Worm (Caenorhabditis elegans) whole organism, early embryonic: ENCODE measurements around the gene egl-4.

Experiments
- B0310.2 ChIP-seq: sonication (generic microtip); optimal IDR thresholded peaks from 2 replicates; lab custom pipeline; 2016; ENCODE audit warnings: mild to moderate bottlenecking, missing genetic modification characterization, missing compliant biosample characterization
- F13C5.2 ChIP-seq: sonication (generic microtip); optimal IDR thresholded peaks from 2 replicates; lab custom pipeline; 2017; ENCODE audit warnings: mild to moderate bottlenecking, missing genetic modification characterization, inconsistent platforms, missing compliant biosample characterization
- aly-1 ChIP-seq: sonication (generic microtip); optimal IDR thresholded peaks from 2 replicates; lab custom pipeline; 2016; ENCODE audit warnings: missing genetic modification characterization, missing compliant biosample characterization
- ama-1 ChIP-seq: fragments of 150-350 bp; optimal IDR thresholded peaks from 2 replicates; lab custom pipeline; 2014
- ceh-13 ChIP-seq: fragments of 200-800 bp; sonication (Bioruptor generic); optimal IDR thresholded peaks from 2 replicates; lab custom pipeline; 2018; ENCODE audit warnings: mild to moderate bottlenecking, missing genetic modification characterization, missing compliant biosample characterization
- ceh-36 ChIP-seq: sonication (generic microtip); optimal IDR thresholded peaks from 2 replicates; lab custom pipeline; 2016; ENCODE audit warnings: missing genetic modification characterization, inconsistent platforms, missing compliant biosample characterization
- ets-7 ChIP-seq: sonication (generic microtip); optimal IDR thresholded peaks from 2 replicates; lab custom pipeline; 2016; ENCODE audit warnings: missing genotype, missing genetic modification characterization, missing compliant biosample characterization
- flt-1 ChIP-seq: fragments of 200-800 bp; sonication (Bioruptor generic); IDR thresholded peaks from 2 replicates; pipeline ENCODE4 v1.3.6; 2022; ENCODE audit warnings: missing genetic modification characterization, missing compliant biosample characterization
- hmbx-1 ChIP-seq: sonication (generic microtip); optimal IDR thresholded peaks from 2 replicates; lab custom pipeline; 2016; ENCODE audit warnings: mild to moderate bottlenecking, missing genetic modification characterization, missing compliant biosample characterization
- hmg-4 ChIP-seq: fragments of 200-800 bp; sonication (Bioruptor generic); optimal IDR thresholded peaks from 2 replicates; lab custom pipeline; 2018; ENCODE audit warnings: mild to moderate bottlenecking, missing genetic modification characterization, missing compliant biosample characterization
- hnd-1 ChIP-seq: sonication (generic microtip); optimal IDR thresholded peaks from 2 replicates; lab custom pipeline; 2016; ENCODE audit warnings: missing genetic modification characterization, missing compliant biosample characterization
- pes-1 ChIP-seq: fragments of 200-800 bp; sonication (Bioruptor generic); IDR thresholded peaks from 2 replicates; pipeline ENCODE4 v1.3.6; 2022; ENCODE audit warnings: missing genetic modification reagents, missing genetic modification characterization, missing compliant biosample characterization
- scrt-1 ChIP-seq: fragments of 200-800 bp; sonication (Bioruptor generic); IDR thresholded peaks from 2 replicates; pipeline ENCODE4 v1.3.6; 2022; ENCODE audit warnings: missing genetic modification characterization, missing compliant biosample characterization
- sea-1 ChIP-seq: fragments of 200-800 bp; sonication (Bioruptor generic); conservative IDR thresholded peaks from 2 replicates; pipeline ENCODE4 v1.3.6; 2022; ENCODE audit warnings: missing genetic modification characterization, missing compliant biosample characterization
- tbx-11 ChIP-seq: fragments of 200-800 bp; sonication (Bioruptor generic); IDR thresholded peaks from 2 replicates; pipeline ENCODE4 v1.3.6; 2022; ENCODE audit warnings: missing genetic modification characterization, missing compliant biosample characterization
- tbx-37 ChIP-seq: fragments of 200-800 bp; sonication (Bioruptor generic); conservative IDR thresholded peaks from 2 replicates; pipeline ENCODE4 v1.3.6; 2022; ENCODE audit warnings: missing genetic modification reagents, missing genetic modification characterization, missing compliant biosample characterization
- tra-4 ChIP-seq: sonication (generic microtip); optimal IDR thresholded peaks from 2 replicates; lab custom pipeline; 2017; ENCODE audit warnings: missing genetic modification characterization, missing compliant biosample characterization

The egl-4 gene

DNA sequence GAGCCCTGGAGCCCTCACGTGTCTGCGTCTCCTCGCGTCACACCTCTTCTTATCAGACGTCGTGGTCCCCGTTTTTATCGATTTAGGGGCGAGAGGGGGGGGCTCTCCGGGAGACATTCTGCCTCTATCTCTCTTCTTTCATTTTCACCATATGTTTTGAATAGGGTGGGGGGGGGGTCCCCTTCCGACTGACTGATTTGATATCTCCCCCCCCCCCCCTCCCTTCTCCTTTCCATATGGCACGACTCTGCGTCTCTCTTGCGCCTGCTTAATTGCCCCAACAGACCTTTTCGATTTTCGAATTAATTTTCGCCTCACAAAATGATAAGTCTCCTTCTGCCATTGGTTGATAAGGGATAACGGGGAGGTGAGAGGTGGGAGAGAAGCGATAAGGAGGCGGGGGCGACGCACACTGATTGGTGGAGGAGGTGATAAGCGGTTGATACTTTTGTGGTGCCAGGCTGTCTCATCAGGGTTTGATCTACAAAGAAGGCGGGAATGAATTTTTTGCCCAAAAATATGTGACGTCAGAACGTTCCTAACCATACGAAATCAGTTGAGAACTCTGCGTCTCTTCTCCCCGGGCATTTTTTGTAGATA lies 56.3 kb downstream of the egl-4 start:
- TF ChIP-seq tbx-11 (GFP tag; lab: Robert Waterston, UW) = 0 out of 2 replicates have a peak, but pooled peaks have one; percentile 19
- no peak for TF ChIP-seq hnd-1 (tag; lab: Kevin White, UChicago)

- TF ChIP-seq F13C5.2 (tag; lab: Kevin White, UChicago) = no peak
- TF ChIP-seq tra-4 (tag; lab: Kevin White, UChicago) = no peak
- TF ChIP-seq ets-7 (tag; lab: Kevin White, UChicago) = no peak
- no peak for TF ChIP-seq ceh-13 (GFP tag; lab: Kevin White, UChicago)
These were observed 57.4 kb downstream of the egl-4 start for ce11 chrIV:1905250-1905649.

DNA sequence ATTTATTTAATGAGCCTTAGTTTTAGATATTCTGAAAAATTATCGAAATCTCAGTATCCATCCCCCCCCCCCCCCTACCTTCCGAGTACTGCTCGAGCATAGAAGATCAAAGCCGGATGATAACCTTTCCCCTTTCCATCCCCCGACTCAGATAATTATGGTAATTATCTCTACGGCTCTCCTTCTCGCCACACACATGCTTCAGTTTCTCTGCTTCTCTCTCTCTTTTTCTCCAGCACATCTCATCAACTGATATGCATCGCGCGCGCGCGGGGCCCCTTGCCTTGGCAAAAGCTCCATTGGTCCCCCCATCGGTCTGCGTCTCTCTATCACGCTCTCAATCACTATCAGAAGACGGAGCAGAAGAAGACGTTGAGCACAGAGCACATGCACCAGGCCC lies 58.8 kb downstream of the egl-4 start:
- TF ChIP-seq sea-1 (0 out of 2 replicates have a peak, but pooled peaks have one; percentile 30), ceh-36 (tag; lab: Kevin White, UChicago) (no peak)

- peak; percentile 33 for TF ChIP-seq hmg-4 (GFP tag; lab: Kevin White, UChicago)
- no peak for TF ChIP-seq ceh-13 (GFP tag; lab: Kevin White, UChicago)
- TF ChIP-seq aly-1 (tag; lab: Kevin White, UChicago) = no peak
- peak; percentile 7; the same call in 1 of the 2 replicates for TF ChIP-seq flt-1 (GFP tag; lab: Robert Waterston, UW)
- 0 out of 2 replicates have a peak, but pooled peaks have one; percentile 50 for TF ChIP-seq scrt-1 (GFP tag; lab: Robert Waterston, UW)
These were observed 60.6 kb downstream of the egl-4 start for ce11 chrIV:1908467-1908866.

- TF ChIP-seq tbx-37 (no peak), hmg-4 (GFP tag; lab: Kevin White, UChicago) (no peak), hmbx-1 (tag; lab: Kevin White, UChicago) (no peak), F13C5.2 (tag; lab: Kevin White, UChicago) (no peak), aly-1 (tag; lab: Kevin White, UChicago) (no peak), hnd-1 (tag; lab: Kevin White, UChicago) (no peak), scrt-1 (GFP tag; lab: Robert Waterston, UW) (no peak), ets-7 (tag; lab: Kevin White, UChicago) (no peak), tra-4 (tag; lab: Kevin White, UChicago) (no peak), B0310.2 (tag; lab: Kevin White, UChicago) (no peak)
These were observed 61.0 kb downstream of the egl-4 start for ce11 chrIV:1908921-1909320.

- TF ChIP-seq pes-1 (GFP tag; lab: Robert Waterston, UW) (no peak), B0310.2 (tag; lab: Kevin White, UChicago) (no peak), tbx-11 (GFP tag; lab: Robert Waterston, UW) (no peak), sea-1 (no peak), hmbx-1 (tag; lab: Kevin White, UChicago) (no peak)
These were observed 63.4 kb downstream of the egl-4 start for ce11 chrIV:1911273-1911672.

- TF ChIP-seq aly-1 (tag; lab: Kevin White, UChicago) = no peak
- TF ChIP-seq hmbx-1 (tag; lab: Kevin White, UChicago) = no peak
- TF ChIP-seq F13C5.2 (tag; lab: Kevin White, UChicago) = no peak
- no peak for TF ChIP-seq hmg-4 (GFP tag; lab: Kevin White, UChicago)
- TF ChIP-seq ceh-36 (tag; lab: Kevin White, UChicago) = no peak
- TF ChIP-seq tra-4 (tag; lab: Kevin White, UChicago) = no peak
- no peak for TF ChIP-seq ceh-13 (GFP tag; lab: Kevin White, UChicago)
- no peak for TF ChIP-seq tbx-11 (GFP tag; lab: Robert Waterston, UW)
These were observed 67.0 kb downstream of the egl-4 start for ce11 chrIV:1914900-1915299.

ce11 chrIV:1915549-1915948 lies 67.7 kb downstream of the egl-4 start:
- 0 out of 2 replicates have a peak, but pooled peaks have one; percentile 10 for TF ChIP-seq tbx-37
- no peak for TF ChIP-seq sea-1
- no peak for TF ChIP-seq ceh-36 (tag; lab: Kevin White, UChicago)
- TF ChIP-seq tbx-11 (GFP tag; lab: Robert Waterston, UW) = 0 out of 2 replicates have a peak, but pooled peaks have one; percentile 53
- TF ChIP-seq scrt-1 (GFP tag; lab: Robert Waterston, UW) = no peak
- TF ChIP-seq hmbx-1 (tag; lab: Kevin White, UChicago) = no peak

DNA sequence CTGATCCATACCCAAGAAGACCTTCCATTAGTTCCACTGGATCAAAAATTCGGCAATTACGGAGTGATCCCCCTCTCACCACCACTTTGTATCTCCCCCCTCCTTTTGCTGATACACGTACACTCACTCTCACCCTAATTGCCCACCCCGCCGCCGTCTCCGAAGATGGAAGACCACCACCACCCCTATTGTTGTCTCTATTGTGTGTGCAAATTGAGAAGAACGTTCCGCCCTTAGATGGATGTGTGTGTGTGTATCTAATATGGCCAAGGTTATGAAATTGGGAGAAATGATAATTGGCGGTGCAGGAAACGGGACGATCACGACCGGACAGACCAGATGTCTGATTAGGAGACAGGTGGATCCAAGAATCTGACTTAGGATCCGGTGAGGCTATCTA lies 68.4 kb downstream of the egl-4 start:
- TF ChIP-seq hmg-4 (GFP tag; lab: Kevin White, UChicago) = peak; percentile 2
- no peak for TF ChIP-seq ama-1 (lab: Kevin White, UChicago)
- no peak for TF ChIP-seq scrt-1 (GFP tag; lab: Robert Waterston, UW)
- TF ChIP-seq B0310.2 (tag; lab: Kevin White, UChicago) = no peak
